Worm (Caenorhabditis elegans) whole organism, L4 larva: ENCODE measurements around the gene gsto-1.

Source experiments
- mdt-29 ChIP-seq: fragments of 200-800 bp; sonication (Bioruptor generic); IDR thresholded peaks from 2 replicates; pipeline ENCODE4 v1.3.6; 2022; ENCODE audit warnings: missing genetic modification reagents, missing genetic modification characterization, missing compliant biosample characterization
- saeg-2 ChIP-seq: fragments of 200-800 bp; sonication (Bioruptor generic); IDR thresholded peaks from 2 replicates; pipeline ENCODE4 v1.3.6; 2022; ENCODE audit warnings: missing genetic modification reagents, missing genetic modification characterization, missing compliant biosample characterization
- tra-1 ChIP-seq: fragments of 200-800 bp; sonication (Bioruptor generic); IDR thresholded peaks from 2 replicates; pipeline ENCODE4 v1.3.6; 2022; ENCODE audit warnings: missing genetic modification reagents, missing genetic modification characterization, missing compliant biosample characterization

DNA sequence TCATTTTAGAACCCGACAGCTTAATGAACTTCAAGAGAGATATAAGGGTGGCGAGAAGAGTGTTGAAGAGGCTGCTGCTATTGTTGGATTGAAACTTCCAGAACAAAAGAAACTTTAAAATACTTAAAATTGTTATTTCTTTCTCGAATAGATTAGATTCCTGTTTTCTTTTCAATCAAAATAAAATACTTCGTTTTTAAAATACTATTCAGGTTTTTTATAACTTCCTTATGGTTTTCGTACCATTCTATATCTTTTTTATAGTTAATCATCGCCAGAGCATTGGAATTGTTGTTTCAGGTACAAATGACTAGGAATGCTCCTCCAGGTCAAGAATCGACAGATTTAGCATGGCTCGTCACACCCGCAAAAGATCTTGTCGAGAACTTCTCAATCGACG, 5.4 kb downstream of the gsto-1 start, which contains the start of gene kle-2:
- TF ChIP-seq mdt-29 (GFP tag; lab: Robert Waterston, UW) (no peak), saeg-2 (GFP tag; lab: Robert Waterston, UW) (no peak), tra-1 (GFP tag; lab: Robert Waterston, UW) (no peak)
